Worm (Caenorhabditis elegans) whole organism, L4 larva: ENCODE results near the gene srx-131.

ENCODE experiments used
- F44E2.7 ChIP-seq: fragments of 200-800 bp; sonication (Bioruptor generic); IDR thresholded peaks from 2 replicates; pipeline ENCODE4 v2.1.2; 2022; ENCODE audit warnings: missing genetic modification characterization, missing compliant biosample characterization
- T26A8.4 ChIP-seq: fragments of 200-800 bp; sonication (Bioruptor generic); IDR thresholded peaks from 2 replicates; pipeline ENCODE4 v1.3.6; 2022; ENCODE audit warnings: missing genetic modification characterization, missing compliant biosample characterization
- ama-1 ChIP-seq: fragments of 150-350 bp; optimal IDR thresholded peaks from 2 replicates; lab custom pipeline; 2014; ENCODE audit warnings: inconsistent platforms, mixed read lengths
- nhr-237 ChIP-seq: sonication (generic microtip); optimal IDR thresholded peaks from 2 replicates; lab custom pipeline; 2017; ENCODE audit warnings: missing biosample characterization, missing genetic modification characterization
- nhr-76 ChIP-seq: fragments of 150-350 bp; optimal IDR thresholded peaks from 2 replicates; lab custom pipeline; 2014; ENCODE audit warnings: missing biosample characterization, missing genetic modification characterization
- zfp-3 ChIP-seq: fragments of 200-800 bp; sonication (Bioruptor generic); conservative IDR thresholded peaks from 2 replicates; pipeline ENCODE4 v1.3.6; 2022; ENCODE audit warnings: missing genetic modification reagents, missing genetic modification characterization, missing compliant biosample characterization

- TF ChIP-seq zfp-3 (GFP tag; lab: Robert Waterston, UW) (no peak), ama-1 (lab: Kevin White, UChicago) (no peak), nhr-237 (tag; lab: Kevin White, UChicago) (no peak), T26A8.4 (GFP tag; lab: Robert Waterston, UW) (no peak), F44E2.7 (GFP tag; lab: Robert Waterston, UW) (no peak), nhr-76 (tag; lab: Kevin White, UChicago) (no peak)
Measured at ce11 chrV:13845136-13845535, at the start of gene srx-131.
